5 worm cellular contexts compared by ENCODE assay signal in the genomic region with DNA sequence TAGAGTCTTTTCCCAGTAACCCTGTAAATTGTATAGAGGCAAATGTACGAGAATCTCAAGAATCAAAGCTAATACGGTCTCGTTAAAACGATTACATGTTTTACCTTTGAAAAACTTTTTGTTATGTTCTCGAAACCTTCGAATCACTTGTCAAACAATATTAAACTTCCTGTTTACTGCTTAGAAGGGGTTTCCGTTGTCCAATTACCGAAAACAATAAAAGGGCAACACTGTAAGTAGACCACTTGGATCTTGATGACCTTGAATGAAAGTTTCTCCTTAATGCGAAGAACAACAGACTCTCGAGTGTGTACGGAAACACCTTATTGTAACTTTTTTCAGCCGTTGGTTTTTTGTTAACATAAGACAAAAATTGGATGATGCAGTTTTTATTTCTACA.
TF ChIP-seq lines count a peak whose summit lies in the region.

No protein-coding gene starts in this region.

TF ChIP-seq in whole organism, L1 larva, 84 proteins besides CTCF, POLR2A, EP300 and RAD21 (continues in another document):
- no peak for TF ChIP-seq jun-1 (tag; optimal IDR thresholded peaks at IDR 0.05; lab: Kevin White, UChicago)
- no peak for TF ChIP-seq mef-2 (tag; optimal IDR thresholded peaks at IDR 0.05; lab: Kevin White, UChicago)
- TF ChIP-seq egl-13 (tag; optimal IDR thresholded peaks at IDR 0.05; lab: Kevin White, UChicago) = no peak
- TF ChIP-seq dpl-1 (GFP tag; optimal IDR thresholded peaks at IDR 0.05; lab: Kevin White, UChicago) = no peak
- TF ChIP-seq ceh-88 (GFP tag; IDR thresholded peaks at IDR 0.05; lab: Robert Waterston, UW) = no peak
- no peak for TF ChIP-seq sox-4 (tag; optimal IDR thresholded peaks at IDR 0.05; lab: Kevin White, UChicago)
- TF ChIP-seq elt-3 (tag; optimal IDR thresholded peaks at IDR 0.05; lab: Kevin White, UChicago) = peak in 2 of 6 experiments; percentile 13 to 37
- TF ChIP-seq efl-3 (GFP tag; optimal IDR thresholded peaks at IDR 0.05; lab: Kevin White, UChicago) = no peak
- no peak for TF ChIP-seq sup-37 (GFP tag; optimal IDR thresholded peaks at IDR 0.05; lab: Kevin White, UChicago)
- TF ChIP-seq unc-30 (tag; optimal IDR thresholded peaks at IDR 0.05; lab: Kevin White, UChicago) = no peak
- no peak; the same call in 1 of the 2 replicates for TF ChIP-seq nhr-19 (GFP tag; conservative IDR thresholded peaks at IDR 0.05; lab: Robert Waterston, UW)
- no peak for TF ChIP-seq C34B4.2 (tag; optimal IDR thresholded peaks at IDR 0.05; lab: Kevin White, UChicago)
- no peak for TF ChIP-seq hpl-2 (GFP tag; optimal IDR thresholded peaks at IDR 0.05; lab: Kevin White, UChicago)
- no peak for TF ChIP-seq unc-86 (tag; optimal IDR thresholded peaks at IDR 0.05; lab: Kevin White, UChicago)
- TF ChIP-seq rnt-1 (tag; optimal IDR thresholded peaks at IDR 0.05; lab: Kevin White, UChicago) = no peak
- TF ChIP-seq alr-1 (tag; optimal IDR thresholded peaks at IDR 0.05; lab: Kevin White, UChicago; ENCODE audit: borderline replicate concordance) = no peak
- no peak for TF ChIP-seq F16B12.6 (tag; optimal IDR thresholded peaks at IDR 0.05; lab: Kevin White, UChicago)
- TF ChIP-seq irx-1 (tag; optimal IDR thresholded peaks at IDR 0.05; lab: Kevin White, UChicago) = no peak

TF ChIP-seq in whole organism, L2 larva, 48 proteins besides CTCF, POLR2A, EP300 and RAD21:
- peak; percentile 82 for TF ChIP-seq nhr-25 (tag; optimal IDR thresholded peaks at IDR 0.05; lab: Kevin White, UChicago)
- TF ChIP-seq aly-2 (tag; optimal IDR thresholded peaks at IDR 0.05; lab: Kevin White, UChicago) = no peak
- no peak for TF ChIP-seq peb-1 (tag; optimal IDR thresholded peaks at IDR 0.05; lab: Kevin White, UChicago)
- TF ChIP-seq lin-39 (tag; optimal IDR thresholded peaks at IDR 0.05; lab: Kevin White, UChicago) = no peak
- TF ChIP-seq nhr-12 (tag; optimal IDR thresholded peaks at IDR 0.05; lab: Kevin White, UChicago) = no peak
- TF ChIP-seq mbf-1 (tag; optimal IDR thresholded peaks at IDR 0.05; lab: Kevin White, UChicago) = no peak
- TF ChIP-seq nhr-6 (tag; optimal IDR thresholded peaks at IDR 0.05; lab: Kevin White, UChicago) = no peak
- TF ChIP-seq dmd-4 (tag; optimal IDR thresholded peaks at IDR 0.05; lab: Kevin White, UChicago) = no peak
- TF ChIP-seq sma-3 (GFP tag; optimal IDR thresholded peaks at IDR 0.05; lab: Kevin White, UChicago) = peak; percentile 15
- TF ChIP-seq alr-1 (tag; optimal IDR thresholded peaks at IDR 0.05; lab: Kevin White, UChicago) = no peak
- TF ChIP-seq ZK546.5 (tag; optimal IDR thresholded peaks at IDR 0.05; lab: Kevin White, UChicago) = no peak
- no peak for TF ChIP-seq unc-39 (tag; optimal IDR thresholded peaks at IDR 0.05; lab: Kevin White, UChicago)
- TF ChIP-seq lin-11 (tag; optimal IDR thresholded peaks at IDR 0.05; lab: Kevin White, UChicago) = no peak
- TF ChIP-seq nhr-129 (tag; optimal IDR thresholded peaks at IDR 0.05; lab: Kevin White, UChicago) = no peak
- TF ChIP-seq nhr-23 (tag; optimal IDR thresholded peaks at IDR 0.05; lab: Kevin White, UChicago) = no peak
- no peak for TF ChIP-seq F13H6.1 (tag; optimal IDR thresholded peaks at IDR 0.05; lab: Kevin White, UChicago)
- peak in 1 of 2 experiments; percentile 6 for TF ChIP-seq lsy-2 (tag; optimal IDR thresholded peaks at IDR 0.05; lab: Kevin White, UChicago)
- TF ChIP-seq elt-1 (tag; optimal IDR thresholded peaks at IDR 0.05; lab: Kevin White, UChicago) = no peak
- TF ChIP-seq ceh-82 (tag; optimal IDR thresholded peaks at IDR 0.05; lab: Kevin White, UChicago) = no peak

TF ChIP-seq in whole organism, L3 larva, 47 proteins besides CTCF, POLR2A, EP300 and RAD21:
- TF ChIP-seq lin-15B (tag; optimal IDR thresholded peaks at IDR 0.05; lab: Kevin White, UChicago) (no peak), nhr-23 (tag; optimal IDR thresholded peaks at IDR 0.05; lab: Kevin White, UChicago) (peak; percentile 38), nhr-43 (tag; optimal IDR thresholded peaks at IDR 0.05; lab: Kevin White, UChicago; ENCODE audit: poor library complexity, severe bottlenecking) (peak; percentile 12), nhr-76 (tag; optimal IDR thresholded peaks at IDR 0.05; lab: Kevin White, UChicago) (peak; percentile 50), nhr-25 (tag; optimal IDR thresholded peaks at IDR 0.05; lab: Kevin White, UChicago) (peak; percentile 77), nhr-11 (tag; optimal IDR thresholded peaks at IDR 0.05; lab: Kevin White, UChicago) (no peak)
TF ChIP-seq in whole organism, L3 larva: peak in this region for 4.

TF ChIP-seq in whole organism, L4 larva, 104 proteins besides CTCF, POLR2A, EP300 and RAD21:
- TF ChIP-seq unc-62 (GFP tag; optimal IDR thresholded peaks at IDR 0.05 in 1 of 2; lab: Kevin White, UChicago) = peak in 1 of 2 experiments; percentile 83
- TF ChIP-seq unc-62 (tag; optimal IDR thresholded peaks at IDR 0.05; lab: Kevin White, UChicago) = peak; percentile 24
- TF ChIP-seq nhr-6 (tag; optimal IDR thresholded peaks at IDR 0.05; lab: Kevin White, UChicago) = peak; percentile 72
- TF ChIP-seq egl-43 (GFP tag; IDR thresholded peaks at IDR 0.05; lab: Robert Waterston, UW) = no peak
- peak; percentile 4 for TF ChIP-seq dve-1 (tag; optimal IDR thresholded peaks at IDR 0.05; lab: Kevin White, UChicago; ENCODE audit: insufficient read depth)
- peak; percentile 10 for TF ChIP-seq mep-1 (tag; optimal IDR thresholded peaks at IDR 0.05; lab: Kevin White, UChicago)
- TF ChIP-seq pqm-1 (tag; optimal IDR thresholded peaks at IDR 0.05; lab: Kevin White, UChicago) = no peak
- peak in 1 of 2 experiments; percentile 48 for TF ChIP-seq lsy-2 (tag; optimal IDR thresholded peaks at IDR 0.05; lab: Kevin White, UChicago)
- no peak for TF ChIP-seq lin-38 (GFP tag; IDR thresholded peaks at IDR 0.05; lab: Robert Waterston, UW)
- TF ChIP-seq hlh-30 (tag; optimal IDR thresholded peaks at IDR 0.05; lab: Kevin White, UChicago; ENCODE audit: insufficient read depth) = no peak
- TF ChIP-seq zip-2 (tag; optimal IDR thresholded peaks at IDR 0.05; lab: Kevin White, UChicago) = no peak
- no peak for TF ChIP-seq D1046.2 (GFP tag; IDR thresholded peaks at IDR 0.05; lab: Robert Waterston, UW)
- TF ChIP-seq ama-1 (optimal IDR thresholded peaks at IDR 0.05; lab: Kevin White, UChicago) = peak; percentile 68
- no peak for TF ChIP-seq ZK337.2 (GFP tag; IDR thresholded peaks at IDR 0.05; lab: Robert Waterston, UW)
- no peak for TF ChIP-seq dmd-9 (GFP tag; IDR thresholded peaks at IDR 0.05; lab: Robert Waterston, UW)
- no peak for TF ChIP-seq ceh-32 (tag; optimal IDR thresholded peaks at IDR 0.05; lab: Kevin White, UChicago; ENCODE audit: poor library complexity)
- no peak for TF ChIP-seq madf-9 (GFP tag; conservative IDR thresholded peaks at IDR 0.05; lab: Robert Waterston, UW)
- TF ChIP-seq Y75B8A.6 (GFP tag; IDR thresholded peaks at IDR 0.05; lab: Robert Waterston, UW) = no peak
- no peak for TF ChIP-seq nhr-77 (tag; optimal IDR thresholded peaks at IDR 0.05; lab: Kevin White, UChicago)
- no peak for TF ChIP-seq mxl-3 (GFP tag; optimal IDR thresholded peaks at IDR 0.05; lab: Kevin White, UChicago)
- no peak for TF ChIP-seq daf-8 (GFP tag; IDR thresholded peaks at IDR 0.05; lab: Robert Waterston, UW)

TF ChIP-seq in whole organism, young adult, 124 proteins besides CTCF, POLR2A, EP300 and RAD21:
- TF ChIP-seq lin-40 (tag; optimal IDR thresholded peaks at IDR 0.05; lab: Kevin White, UChicago) (peak; percentile 0), ztf-25 (GFP tag; IDR thresholded peaks at IDR 0.05; lab: Robert Waterston, UW) (no peak), ceh-27 (GFP tag; optimal IDR thresholded peaks at IDR 0.05; lab: Kevin White, UChicago) (peak; percentile 34)
TF ChIP-seq in whole organism, young adult: peak in this region for 2.
